Fruit fly (Drosophila melanogaster): ENCODE results near the gene Synd.

dm6 chr3R:20846768-20847167 is 14.2 kb downstream of the Synd start, which contains the start of gene CG15696:
- TF ChIP-seq Blimp-1 (GFP tag; optimal IDR thresholded peaks at IDR 0.05) (no peak), CG8119 (GFP tag; IDR thresholded peaks at IDR 0.05) (no peak), CG15336 (GFP tag; IDR thresholded peaks at IDR 0.05) (no peak), OdsH (GFP tag; optimal IDR thresholded peaks at IDR 0.05) (no peak), Hr39 (GFP tag; optimal IDR thresholded peaks at IDR 0.05) (no peak), spab (GFP tag; optimal IDR thresholded peaks at IDR 0.05) (no peak), esn (GFP tag; optimal IDR thresholded peaks at IDR 0.05) (no peak), CG11294 (GFP tag; IDR thresholded peaks at IDR 0.05) (no peak), CG6163 (GFP tag; IDR thresholded peaks at IDR 0.05) (no peak), Gug (GFP tag; IDR thresholded peaks at IDR 0.05) (no peak), salr (GFP tag; optimal IDR thresholded peaks at IDR 0.05) (no peak), Sox14 (GFP tag; optimal IDR thresholded peaks at IDR 0.05) (no peak)
